Worm (Caenorhabditis elegans): ENCODE measurements around the gene irld-51.

The irld-51 gene

DNA sequence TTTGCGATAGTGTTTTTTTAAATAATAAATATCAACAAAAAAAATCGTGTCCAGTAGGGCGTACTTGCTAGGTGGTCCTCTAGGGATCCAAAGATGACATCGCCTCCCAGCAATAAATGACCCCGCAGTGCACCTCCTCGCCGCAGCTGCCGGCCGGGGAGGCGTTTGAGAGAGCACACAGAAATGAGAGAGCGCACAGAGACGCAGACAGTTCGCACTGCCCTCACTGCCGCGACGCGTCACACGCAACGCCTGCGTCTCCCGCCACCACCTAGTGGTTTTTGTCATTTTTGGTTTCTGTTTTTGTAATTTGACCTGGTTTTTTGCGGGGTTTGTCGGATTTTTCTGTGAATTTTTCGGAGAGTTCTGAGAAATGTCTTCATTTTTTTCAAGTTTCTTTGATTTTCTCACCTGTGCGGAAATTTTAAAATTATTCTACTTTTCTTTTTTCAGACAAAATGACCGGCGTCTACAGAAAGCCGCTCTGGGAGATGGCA, 35.4 kb upstream of the irld-51 start, which contains the start of gene lido-7 (continued):
- TF ChIP-seq egl-27 (tag; optimal IDR thresholded peaks at IDR 0.05) (no peak), nhr-6 (tag; optimal IDR thresholded peaks at IDR 0.05) (no peak), gmeb-1 (tag; optimal IDR thresholded peaks at IDR 0.05) (peak; percentile 27), ceh-82 (tag; optimal IDR thresholded peaks at IDR 0.05) (no peak), mbf-1 (tag; optimal IDR thresholded peaks at IDR 0.05) (no peak), F13H6.1 (tag; optimal IDR thresholded peaks at IDR 0.05) (peak; percentile 69), ceh-16 (tag; optimal IDR thresholded peaks at IDR 0.05) (no peak), unc-55 (GFP tag; optimal IDR thresholded peaks at IDR 0.05) (peak; percentile 41), lin-39 (tag; optimal IDR thresholded peaks at IDR 0.05) (no peak), dmd-4 (tag; optimal IDR thresholded peaks at IDR 0.05) (no peak), sma-3 (GFP tag; optimal IDR thresholded peaks at IDR 0.05) (no peak), nhr-21 (tag; optimal IDR thresholded peaks at IDR 0.05) (no peak), nhr-237 (tag; optimal IDR thresholded peaks at IDR 0.05) (no peak), nhr-77 (tag; optimal IDR thresholded peaks at IDR 0.05) (no peak), peb-1 (tag; optimal IDR thresholded peaks at IDR 0.05) (no peak), elt-3 (tag; optimal IDR thresholded peaks at IDR 0.05) (no peak)

DNA sequence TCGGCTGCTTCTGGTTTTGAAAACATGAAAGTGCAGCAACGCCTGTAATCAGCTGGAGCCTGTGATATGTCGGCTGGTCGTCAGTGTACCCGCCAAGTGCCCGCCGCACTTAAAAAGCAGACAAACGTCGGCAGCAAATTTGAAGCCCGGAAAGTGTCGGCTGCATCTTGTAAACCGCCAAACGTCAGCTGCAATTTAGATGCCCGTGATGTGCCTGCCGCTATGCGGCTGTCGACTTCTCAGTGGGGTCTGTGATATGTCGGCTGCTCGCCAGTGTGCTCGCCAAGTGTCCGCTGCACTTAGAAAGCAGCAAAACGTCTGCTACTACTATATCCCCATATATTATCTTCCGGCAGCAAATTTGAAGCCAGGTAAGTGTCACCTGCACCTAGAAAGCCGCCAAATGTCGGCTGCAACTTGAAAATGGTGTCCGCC, 34.6 kb upstream of the irld-51 start:
- TF ChIP-seq lin-39 (tag; optimal IDR thresholded peaks at IDR 0.05) (no peak), ztf-11 (tag; optimal IDR thresholded peaks at IDR 0.05) (no peak), ama-1 (optimal IDR thresholded peaks at IDR 0.05) (no peak), ztf-4 (tag; optimal IDR thresholded peaks at IDR 0.05) (no peak), snpc-4 (tag; optimal IDR thresholded peaks at IDR 0.05) (peak; percentile 52), lin-13 (GFP tag; optimal IDR thresholded peaks at IDR 0.05) (peak; percentile 3), nhr-25 (tag; optimal IDR thresholded peaks at IDR 0.05) (no peak), Y55F3AM.14 (GFP tag; optimal IDR thresholded peaks at IDR 0.05) (peak; percentile 22), blmp-1 (tag; optimal IDR thresholded peaks at IDR 0.05; ENCODE audit: insufficient read depth) (no peak), peb-1 (tag; optimal IDR thresholded peaks at IDR 0.05) (no peak)

DNA sequence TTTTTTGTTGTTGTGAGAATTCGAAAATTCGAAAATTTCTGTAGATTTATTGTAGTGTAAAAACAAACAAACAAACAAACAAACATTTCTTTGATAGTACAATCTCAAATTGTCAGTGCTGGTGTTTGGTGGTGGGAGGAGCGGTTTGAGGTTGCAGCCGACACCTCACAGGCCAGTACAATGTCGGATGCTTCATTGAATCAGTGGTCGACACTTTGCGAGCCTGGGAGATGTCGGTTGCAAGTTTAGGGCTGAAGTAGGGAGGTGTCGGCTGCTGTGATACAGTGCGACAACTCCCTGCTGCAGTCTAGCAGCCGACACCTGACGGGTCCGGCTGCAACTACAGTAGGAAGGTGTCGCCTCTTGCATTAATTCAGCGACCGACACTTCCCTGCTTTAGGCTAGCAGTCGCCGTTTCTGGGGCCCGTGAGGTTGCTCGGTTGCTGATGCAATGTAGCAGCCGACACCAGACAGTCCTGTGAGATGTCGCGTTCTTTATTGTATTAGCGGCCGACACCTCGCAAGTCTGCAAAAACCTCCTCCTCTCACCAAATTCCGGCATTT, 33.5 kb upstream of the irld-51 start:
- no peak for TF ChIP-seq sma-3 (GFP tag; optimal IDR thresholded peaks at IDR 0.05)
- TF ChIP-seq gmeb-1 (tag; optimal IDR thresholded peaks at IDR 0.05) = no peak
- no peak for TF ChIP-seq zag-1 (tag; optimal IDR thresholded peaks at IDR 0.05)
- TF ChIP-seq nhr-21 (tag; optimal IDR thresholded peaks at IDR 0.05) = no peak
- no peak for TF ChIP-seq elt-3 (tag; optimal IDR thresholded peaks at IDR 0.05)
- TF ChIP-seq mab-5 (tag; optimal IDR thresholded peaks at IDR 0.05) = no peak
- no peak for TF ChIP-seq ceh-16 (tag; optimal IDR thresholded peaks at IDR 0.05)

DNA sequence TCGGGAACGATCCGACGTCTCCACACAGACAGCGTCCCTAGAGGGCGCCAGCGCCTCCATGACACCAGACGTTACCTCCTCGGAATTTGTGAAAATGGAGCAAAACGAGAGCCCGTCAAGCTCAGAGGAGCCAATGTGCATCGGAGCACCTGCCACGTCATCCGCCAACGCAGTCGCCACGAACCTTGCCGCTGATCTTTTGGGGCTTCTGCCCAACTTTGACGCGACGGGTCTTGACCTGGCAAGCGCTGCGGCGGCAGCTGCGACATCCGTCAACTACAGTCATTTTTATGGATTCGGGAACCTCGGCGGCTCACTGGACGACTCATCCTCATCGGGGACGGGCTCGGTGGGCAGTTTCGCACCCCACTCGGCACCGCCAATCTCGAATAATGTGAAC, 32.9 kb upstream of the irld-51 start:
- no peak for TF ChIP-seq sma-9 (GFP tag; optimal IDR thresholded peaks at IDR 0.05)
- TF ChIP-seq sma-9 (tag; optimal IDR thresholded peaks at IDR 0.05) = no peak
- no peak for TF ChIP-seq unc-39 (tag; optimal IDR thresholded peaks at IDR 0.05)
- no peak for TF ChIP-seq elt-1 (tag; optimal IDR thresholded peaks at IDR 0.05)
- no peak for TF ChIP-seq nhr-237 (tag; optimal IDR thresholded peaks at IDR 0.05)
- no peak for TF ChIP-seq unc-55 (GFP tag; optimal IDR thresholded peaks at IDR 0.05)
- TF ChIP-seq unc-62 (GFP tag; optimal IDR thresholded peaks at IDR 0.05) = no peak
- no peak for TF ChIP-seq lin-13 (GFP tag; optimal IDR thresholded peaks at IDR 0.05)
- TF ChIP-seq nhr-23 (tag; optimal IDR thresholded peaks at IDR 0.05) = no peak
- TF ChIP-seq aly-2 (tag; optimal IDR thresholded peaks at IDR 0.05) = no peak
- no peak for TF ChIP-seq ztf-4 (tag; optimal IDR thresholded peaks at IDR 0.05)
- TF ChIP-seq sem-4 (tag; optimal IDR thresholded peaks at IDR 0.05) = no peak
- no peak for TF ChIP-seq peb-1 (tag; optimal IDR thresholded peaks at IDR 0.05)
- TF ChIP-seq Y55F3AM.14 (GFP tag; optimal IDR thresholded peaks at IDR 0.05) = no peak
- no peak for TF ChIP-seq mbf-1 (tag; optimal IDR thresholded peaks at IDR 0.05)
- TF ChIP-seq crh-2 (tag; optimal IDR thresholded peaks at IDR 0.05) = no peak
- TF ChIP-seq ceh-82 (tag; optimal IDR thresholded peaks at IDR 0.05) = no peak
- TF ChIP-seq ztf-11 (tag; optimal IDR thresholded peaks at IDR 0.05) = no peak

DNA sequence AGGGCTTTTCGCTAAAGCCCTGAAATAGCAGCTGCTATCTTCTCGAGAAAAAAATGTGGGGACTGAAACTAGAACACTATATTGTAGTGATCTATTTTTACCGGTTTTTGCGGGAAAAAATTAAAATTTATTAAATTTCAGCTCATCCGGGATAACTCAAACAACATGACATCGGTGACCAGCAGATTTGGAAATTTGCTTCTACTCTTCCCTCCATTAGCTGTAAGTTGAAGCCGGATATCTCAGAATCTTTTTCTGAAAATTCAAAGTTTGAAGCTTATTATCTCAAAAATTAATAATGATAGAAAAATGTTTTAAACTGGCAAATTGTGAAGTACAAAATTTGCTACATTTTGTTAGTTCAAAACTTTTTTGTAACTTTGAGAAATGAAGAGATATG, 31.9 kb upstream of the irld-51 start:
- TF ChIP-seq nhr-12 (tag; optimal IDR thresholded peaks at IDR 0.05) (no peak), peb-1 (tag; optimal IDR thresholded peaks at IDR 0.05) (no peak), lsy-2 (tag; optimal IDR thresholded peaks at IDR 0.05) (no peak), mdl-1 (tag; optimal IDR thresholded peaks at IDR 0.05) (no peak), nhr-6 (tag; optimal IDR thresholded peaks at IDR 0.05) (no peak), mab-5 (tag; optimal IDR thresholded peaks at IDR 0.05) (no peak), lin-11 (tag; optimal IDR thresholded peaks at IDR 0.05) (no peak), snpc-4 (tag; optimal IDR thresholded peaks at IDR 0.05) (no peak), Y55F3AM.14 (GFP tag; optimal IDR thresholded peaks at IDR 0.05) (no peak), nhr-11 (tag; optimal IDR thresholded peaks at IDR 0.05) (no peak), nhr-129 (tag; optimal IDR thresholded peaks at IDR 0.05) (no peak), dmd-4 (tag; optimal IDR thresholded peaks at IDR 0.05) (no peak), ZK546.5 (tag; optimal IDR thresholded peaks at IDR 0.05) (no peak), ceh-16 (tag; optimal IDR thresholded peaks at IDR 0.05) (no peak), ztf-1 (GFP tag; conservative IDR thresholded peaks at IDR 0.05) (no peak)

All from whole organism, L2 larva.